Worm (Caenorhabditis elegans) whole organism, L3 larva: ENCODE measurements around the gene cank-26.

Source experiments
- aly-2 ChIP-seq: fragments of 150-350 bp; optimal IDR thresholded peaks from 2 replicates; lab custom pipeline; 2014; ENCODE audit warnings: missing biosample characterization, missing genetic modification characterization
- ceh-9 ChIP-seq: sonication (generic microtip); optimal IDR thresholded peaks from 2 replicates; lab custom pipeline; 2018; ENCODE audit warnings: missing biosample characterization, missing genetic modification characterization
- elt-1 ChIP-seq: fragments of 150-350 bp; optimal IDR thresholded peaks from 2 replicates; lab custom pipeline; 2014; ENCODE audit warnings: missing biosample characterization, missing genetic modification characterization
- nhr-12 ChIP-seq: fragments of 150-350 bp; optimal IDR thresholded peaks from 2 replicates; lab custom pipeline; 2014; ENCODE audit warnings: missing biosample characterization, missing genetic modification characterization
- nhr-237 ChIP-seq: fragments of 150-350 bp; optimal IDR thresholded peaks from 2 replicates; lab custom pipeline; 2014; ENCODE audit warnings: missing biosample characterization, missing genetic modification characterization
- nhr-76 ChIP-seq: fragments of 150-350 bp; sonication (generic microtip); optimal IDR thresholded peaks from 5 replicates; lab custom pipeline; 2014; ENCODE audit warnings: missing biosample characterization, missing genetic modification characterization
- nhr-77 ChIP-seq: fragments of 150-350 bp; optimal IDR thresholded peaks from 2 replicates; lab custom pipeline; 2014; ENCODE audit warnings: missing biosample characterization, missing genetic modification characterization
- pha-4 ChIP-seq: fragments of 150-350 bp; optimal IDR thresholded peaks from 2 replicates; lab custom pipeline; 2014; ENCODE audit warnings: missing biosample characterization, missing genetic modification reagents, missing genetic modification characterization
- pqm-1 ChIP-seq: fragments of 150-350 bp; optimal IDR thresholded peaks from 2 replicates; lab custom pipeline; 2017; ENCODE audit warnings: missing biosample characterization, missing genetic modification characterization, inconsistent platforms
- ztf-11 ChIP-seq: fragments of 150-350 bp; optimal IDR thresholded peaks from 2 replicates; lab custom pipeline; 2014; ENCODE audit warnings: missing biosample characterization, missing genetic modification characterization

DNA sequence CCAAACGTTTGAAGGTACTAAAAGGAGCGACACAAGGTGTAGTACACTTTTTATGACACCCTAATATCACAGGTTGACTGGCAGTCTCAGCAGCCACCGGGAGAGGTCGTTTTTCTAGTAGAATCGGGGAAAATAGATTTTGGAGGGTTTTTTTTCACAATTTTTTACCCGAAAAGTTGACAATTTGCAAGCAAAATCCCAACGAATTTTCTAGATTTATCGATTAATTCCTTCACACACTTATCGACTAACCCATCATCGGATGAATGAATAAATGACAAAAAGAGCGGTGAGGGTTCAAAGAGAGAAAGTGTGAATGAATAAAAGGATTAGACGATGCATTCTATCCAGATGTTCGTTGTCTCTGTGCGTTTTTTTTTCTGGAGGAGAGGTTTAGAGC is 18.9 kb downstream of the cank-26 start:
- TF ChIP-seq nhr-237 (tag; lab: Kevin White, UChicago) = no peak
- TF ChIP-seq ceh-9 (tag; lab: Kevin White, UChicago) = no peak
- no peak for TF ChIP-seq elt-1 (tag; lab: Kevin White, UChicago)
- no peak for TF ChIP-seq pqm-1
- no peak for TF ChIP-seq nhr-76 (tag; lab: Kevin White, UChicago)
- no peak for TF ChIP-seq nhr-12
- TF ChIP-seq aly-2 = no peak
- TF ChIP-seq pha-4 = no peak
- TF ChIP-seq ztf-11 (tag; lab: Kevin White, UChicago) = no peak
- TF ChIP-seq nhr-77 (tag; lab: Kevin White, UChicago) = no peak
